Fruit fly (Drosophila melanogaster) whole organism, embryonic: ENCODE data around the gene Capr.

Experiments
- Atf-2 ChIP-seq: fragments of 200-800 bp; sonication (Bioruptor generic); optimal IDR thresholded peaks from 2 replicates; lab custom pipeline; 2016; ENCODE audit warnings: missing biosample characterization, missing genetic modification characterization
- Bdp1 ChIP-seq: fragments of 200-800 bp; sonication (Bioruptor generic); optimal IDR thresholded peaks from 3 replicates; lab custom pipeline; 2016; ENCODE audit warnings: missing biosample characterization, missing genetic modification characterization
- CG12155 ChIP-seq: fragments of 200-800 bp; sonication (Bioruptor generic); optimal IDR thresholded peaks from 3 replicates; lab custom pipeline; 2016; ENCODE audit warnings: missing biosample characterization, missing genetic modification characterization
- CG13775 ChIP-seq: fragments of 200-800 bp; sonication (Bioruptor generic); optimal IDR thresholded peaks from 3 replicates; lab custom pipeline; 2017; ENCODE audit warnings: missing biosample characterization, mild to moderate bottlenecking, missing genetic modification characterization
- CG15601 ChIP-seq: fragments of 200-800 bp; sonication (Bioruptor generic); optimal IDR thresholded peaks from 3 replicates; lab custom pipeline; 2019; ENCODE audit warnings: missing biosample characterization, mild to moderate bottlenecking, missing genetic modification characterization, moderate library complexity
- CG1603 ChIP-seq: fragments of 200-800 bp; sonication (Bioruptor generic); optimal IDR thresholded peaks from 2 replicates; lab custom pipeline; 2019; ENCODE audit warnings: missing biosample characterization, mild to moderate bottlenecking, missing genetic modification characterization, moderate library complexity
- CG16813 ChIP-seq: fragments of 200-800 bp; sonication (Bioruptor generic); IDR thresholded peaks from 3 replicates; pipeline ENCODE4 v1.3.6; 2022; ENCODE audit warnings: missing biosample characterization, missing genetic modification characterization; ENCODE audit not compliant: partially characterized antibody
- CG2116 ChIP-seq: fragments of 200-800 bp; sonication (Bioruptor generic); optimal IDR thresholded peaks from 3 replicates; lab custom pipeline; 2018; ENCODE audit warnings: missing biosample characterization, mild to moderate bottlenecking, missing genetic modification characterization
- CG3995 ChIP-seq: fragments of 200-800 bp; sonication (Bioruptor generic); optimal IDR thresholded peaks from 3 replicates; lab custom pipeline; 2016; ENCODE audit warnings: missing biosample characterization, missing genetic modification characterization
- CG4282 ChIP-seq: fragments of 200-800 bp; sonication (Bioruptor generic); optimal IDR thresholded peaks from 2 replicates; lab custom pipeline; 2016; ENCODE audit warnings: missing biosample characterization, missing genetic modification characterization
- CG43689 ChIP-seq: fragments of 200-800 bp; sonication (Bioruptor generic); IDR thresholded peaks from 2 replicates; pipeline ENCODE4 v1.3.6; 2022; ENCODE audit warnings: missing biosample characterization, missing genetic modification characterization
- CG6272 ChIP-seq: fragments of 200-800 bp; sonication (Bioruptor generic); IDR thresholded peaks from 2 replicates; pipeline ENCODE4 v1.3.6; 2022; ENCODE audit warnings: missing biosample characterization, missing genetic modification characterization
- CG6765 ChIP-seq: fragments of 200-800 bp; sonication (Bioruptor generic); optimal IDR thresholded peaks from 3 replicates; lab custom pipeline; 2017; ENCODE audit warnings: missing biosample characterization, mild to moderate bottlenecking, missing genetic modification characterization
- CG7271 ChIP-seq: fragments of 200-800 bp; sonication (Bioruptor generic); optimal IDR thresholded peaks from 2 replicates; lab custom pipeline; 2018; ENCODE audit warnings: missing biosample characterization, mild to moderate bottlenecking, missing genetic modification characterization, moderate library complexity
- CG7372 ChIP-seq: fragments of 200-800 bp; sonication (Bioruptor generic); IDR thresholded peaks from 2 replicates; pipeline ENCODE4 v1.3.6; 2022; ENCODE audit warnings: missing biosample characterization, missing genetic modification characterization
- CG7786 ChIP-seq: fragments of 200-800 bp; sonication (Bioruptor generic); optimal IDR thresholded peaks from 2 replicates; lab custom pipeline; 2016; ENCODE audit warnings: missing biosample characterization, missing genetic modification characterization
- CG8359 ChIP-seq: fragments of 200-800 bp; sonication (Bioruptor generic); optimal IDR thresholded peaks from 2 replicates; lab custom pipeline; 2017; ENCODE audit warnings: missing biosample characterization, mild to moderate bottlenecking, missing genetic modification characterization, borderline replicate concordance
- CG8388 ChIP-seq: fragments of 200-800 bp; sonication (Bioruptor generic); optimal IDR thresholded peaks from 2 replicates; lab custom pipeline; 2019; ENCODE audit warnings: missing biosample characterization, mild to moderate bottlenecking, missing genetic modification characterization, moderate library complexity
- CG8924 ChIP-seq: fragments of 200-800 bp; optimal IDR thresholded peaks from 3 replicates; lab custom pipeline; 2019; ENCODE audit warnings: missing biosample characterization, mild to moderate bottlenecking, missing genetic modification characterization, moderate library complexity
- Dbx ChIP-seq: fragments of 200-800 bp; sonication (Bioruptor generic); IDR thresholded peaks from 3 replicates; pipeline ENCODE4 v1.3.6; 2022; ENCODE audit warnings: missing biosample characterization, missing genetic modification characterization
- E2f2 ChIP-seq: fragments of 200-800 bp; sonication (Bioruptor generic); IDR thresholded peaks from 2 replicates; pipeline ENCODE4 v1.3.6; 2022; ENCODE audit warnings: missing biosample characterization, missing genetic modification characterization
- Elba2 ChIP-seq: fragments of 200-800 bp; sonication (Bioruptor generic); optimal IDR thresholded peaks from 3 replicates; lab custom pipeline; 2016; ENCODE audit warnings: missing biosample characterization, missing genetic modification characterization
- H15 ChIP-seq: fragments of 200-800 bp; sonication (Bioruptor generic); IDR thresholded peaks from 3 replicates; pipeline ENCODE4 v1.3.6; 2022; ENCODE audit warnings: missing biosample characterization, missing genetic modification characterization
- HLHmδ ChIP-seq: fragments of 200-800 bp; sonication (Bioruptor generic); optimal IDR thresholded peaks from 2 replicates; lab custom pipeline; 2018; ENCODE audit warnings: missing biosample characterization, mild to moderate bottlenecking, missing genetic modification characterization, moderate library complexity
- Hmx ChIP-seq: fragments of 200-800 bp; sonication (Bioruptor generic); optimal IDR thresholded peaks from 2 replicates; lab custom pipeline; 2016; ENCODE audit warnings: missing biosample characterization, missing genetic modification characterization
- Med ChIP-seq: fragments of 200-800 bp; sonication (Bioruptor generic); peaks from one replicate; lab custom pipeline; 2016; ENCODE audit warnings: missing biosample characterization, missing genetic modification characterization, mild to moderate bottlenecking, inconsistent platforms, moderate library complexity
- Nf-YC ChIP-seq: fragments of 200-800 bp; optimal IDR thresholded peaks from 3 replicates; lab custom pipeline; 2019; ENCODE audit warnings: missing biosample characterization, mild to moderate bottlenecking, missing genetic modification characterization, moderate library complexity
- Ravus ChIP-seq: fragments of 200-800 bp; sonication (Bioruptor generic); IDR thresholded peaks from 2 replicates; pipeline ENCODE4 v1.3.6; 2022; ENCODE audit warnings: missing biosample characterization, missing genetic modification characterization
- Rfx ChIP-seq: fragments of 200-800 bp; sonication (Bioruptor generic); IDR thresholded peaks from 2 replicates; pipeline ENCODE4 v1.3.6; 2022; ENCODE audit warnings: missing biosample characterization, missing genetic modification characterization
- Trl ChIP-seq, 3 experiments: fragments of >200 bp in 2 of 3; fragments of 200-800 bp in 1 of 3; sonication (Bioruptor generic) in 1 of 3; optimal IDR thresholded peaks; 2 replicates in 1 of 3; 3 replicates in 2 of 3; lab custom pipeline; 2016 to 2017; ENCODE audit warnings: missing biosample characterization in 1 of 3, missing genetic modification characterization in 1 of 3
- ab ChIP-seq: fragments of 200-800 bp; sonication (Bioruptor generic); optimal IDR thresholded peaks from 2 replicates; lab custom pipeline; 2016; ENCODE audit warnings: missing biosample characterization, missing genetic modification characterization
- ara ChIP-seq: fragments of 200-800 bp; sonication (Bioruptor generic); IDR thresholded peaks from 2 replicates; pipeline ENCODE4 v1.3.6; 2022; ENCODE audit warnings: missing biosample characterization, missing genetic modification characterization
- bowl ChIP-seq: fragments of 200-800 bp; sonication (Bioruptor generic); IDR thresholded peaks from 2 replicates; pipeline ENCODE4 v1.3.6; 2022; ENCODE audit warnings: missing biosample characterization, missing genetic modification characterization
- cad ChIP-seq: fragments of >200 bp; optimal IDR thresholded peaks from 2 replicates; lab custom pipeline; 2017; ENCODE audit warnings: missing biosample characterization, missing genetic modification characterization
- caup ChIP-seq: fragments of 200-800 bp; sonication (Bioruptor generic); optimal IDR thresholded peaks from 3 replicates; lab custom pipeline; 2017; ENCODE audit warnings: missing biosample characterization, mild to moderate bottlenecking, missing genetic modification characterization, moderate library complexity; ENCODE audit not compliant: severe bottlenecking
- chm ChIP-seq: fragments of 200-800 bp; sonication (Bioruptor generic); IDR thresholded peaks from 2 replicates; pipeline ENCODE4 v1.3.6; 2022; ENCODE audit warnings: missing biosample characterization, missing genetic modification characterization
- dimm ChIP-seq: fragments of 200-800 bp; sonication (Bioruptor generic); IDR thresholded peaks from 2 replicates; pipeline ENCODE4 v1.3.6; 2022; ENCODE audit warnings: missing biosample characterization, missing genetic modification characterization
- emc ChIP-seq: fragments of 200-800 bp; sonication (Bioruptor generic); optimal IDR thresholded peaks from 2 replicates; lab custom pipeline; 2016; ENCODE audit warnings: missing biosample characterization, missing genetic modification characterization
- ems ChIP-seq: fragments of 200-800 bp; sonication (Bioruptor generic); optimal IDR thresholded peaks from 3 replicates; lab custom pipeline; 2016; ENCODE audit warnings: missing biosample characterization, missing genetic modification characterization
- eve ChIP-seq, 2 experiments: fragments of >200 bp; optimal IDR thresholded peaks; 2 replicates each; lab custom pipeline; 2017; ENCODE audit warnings: missing biosample characterization in 2 of 2, missing genetic modification characterization in 2 of 2
- h ChIP-seq: fragments of >200 bp; optimal IDR thresholded peaks from 2 replicates; lab custom pipeline; 2017
- her ChIP-seq: fragments of 200-800 bp; sonication (Bioruptor generic); optimal IDR thresholded peaks from 2 replicates; lab custom pipeline; 2016; ENCODE audit warnings: missing biosample characterization, missing genetic modification characterization
- lmd ChIP-seq: fragments of 200-800 bp; sonication (Bioruptor generic); IDR thresholded peaks from 2 replicates; pipeline ENCODE4 v1.3.6; 2022; ENCODE audit warnings: missing biosample characterization, missing genetic modification characterization
- nau ChIP-seq: fragments of 200-800 bp; sonication (Bioruptor generic); optimal IDR thresholded peaks from 3 replicates; lab custom pipeline; 2017; ENCODE audit warnings: missing biosample characterization, mild to moderate bottlenecking, missing genetic modification characterization, missing genetic modification reagents
- pfk ChIP-seq: fragments of 200-800 bp; sonication (Bioruptor generic); optimal IDR thresholded peaks from 2 replicates; lab custom pipeline; 2018; ENCODE audit warnings: missing biosample characterization, mild to moderate bottlenecking, missing genetic modification characterization, moderate library complexity
- sens-2 ChIP-seq: fragments of 200-800 bp; sonication (Bioruptor generic); IDR thresholded peaks from 2 replicates; pipeline ENCODE4 v1.3.6; 2022; ENCODE audit warnings: missing biosample characterization, missing genetic modification characterization
- stc ChIP-seq: fragments of 200-800 bp; sonication (Bioruptor generic); IDR thresholded peaks from 2 replicates; pipeline ENCODE4 v1.3.6; 2022; ENCODE audit warnings: missing biosample characterization, missing genetic modification characterization
- tgo ChIP-seq: fragments of 200-800 bp; sonication (Bioruptor generic); IDR thresholded peaks from 3 replicates; pipeline ENCODE4 v1.3.6; 2022; ENCODE audit warnings: missing biosample characterization, missing genetic modification characterization
- tll ChIP-seq, 2 experiments: fragments of 200-800 bp in 1 of 2; fragments of >200 bp in 1 of 2; sonication (Bioruptor generic) in 1 of 2; optimal IDR thresholded peaks; 2 replicates each; lab custom pipeline; 2017 to 2019; ENCODE audit warnings: missing biosample characterization in 2 of 2, missing genetic modification characterization in 2 of 2, mild to moderate bottlenecking in 1 of 2, moderate library complexity in 1 of 2
- usp ChIP-seq: fragments of >200 bp; optimal IDR thresholded peaks from 2 replicates; lab custom pipeline; 2017; ENCODE audit warnings: missing biosample characterization, missing genetic modification characterization
- wdn ChIP-seq: fragments of 200-800 bp; sonication (Bioruptor generic); IDR thresholded peaks from 2 replicates; pipeline ENCODE4 v1.3.6; 2022; ENCODE audit warnings: missing biosample characterization, missing genetic modification characterization
- zfh1 ChIP-seq: fragments of 200-800 bp; sonication (Bioruptor generic); IDR thresholded peaks from 3 replicates; pipeline ENCODE4 v1.3.6; 2022; ENCODE audit warnings: missing biosample characterization, missing genetic modification characterization

Capr gene

DNA sequence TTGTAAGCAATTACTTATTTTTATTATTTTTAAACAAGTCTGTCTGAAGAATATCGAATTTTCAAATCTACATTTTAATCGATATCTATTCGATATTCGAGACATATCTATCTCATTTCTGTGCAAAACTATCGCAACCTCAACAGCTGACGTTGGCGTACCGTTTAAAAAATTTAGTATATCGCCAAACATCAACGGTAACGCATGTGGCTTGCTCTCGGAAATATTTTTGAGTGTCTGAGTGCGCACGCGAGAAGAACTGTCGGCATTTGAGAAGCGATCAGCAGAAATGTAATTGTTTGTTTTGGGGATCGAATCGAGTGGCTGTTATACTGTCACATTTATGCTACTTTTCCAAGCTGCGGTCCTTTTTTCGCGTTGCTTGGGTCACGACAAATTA lies 47.3 kb downstream of the Capr start, which contains the start of gene MYPT-75D (continued):
- TF ChIP-seq chm (peak; percentile 83), pfk (GFP tag; lab: Kevin White, UChicago) (no peak), her (peak; percentile 64), eve (GFP tag; optimal IDR thresholded peaks at IDR 0.05; lab: Kevin White, UChicago) (no peak), CG1603 (tag; lab: Kevin White, UChicago) (peak; percentile 78), CG13775 (GFP tag; lab: Kevin White, UChicago) (no peak), CG7786 (no peak), H15 (GFP tag; lab: Robert Waterston, UW) (no peak), CG16813 (GFP tag; lab: Robert Waterston, UW) (peak; percentile 90), CG8924 (tag; lab: Kevin White, UChicago) (peak; percentile 56), CG2116 (GFP tag; lab: Kevin White, UChicago) (peak; percentile 91), HLHmδ (GFP tag; lab: Kevin White, UChicago) (peak; percentile 68), usp (GFP tag; lab: Kevin White, UChicago) (no peak), CG3995 (GFP tag; lab: Kevin White, UChicago) (no peak), CG8359 (GFP tag; lab: Kevin White, UChicago) (no peak), Trl (optimal IDR thresholded peaks at IDR 0.05; lab: Kevin White, UChicago) (no peak), Trl (GFP tag; optimal IDR thresholded peaks at IDR 0.05; lab: Kevin White, UChicago) (peak; percentile 51), ems (GFP tag; lab: Kevin White, UChicago) (peak; percentile 14), CG8388 (GFP tag; lab: Kevin White, UChicago) (no peak), caup (GFP tag; lab: Kevin White, UChicago) (peak; percentile 23), Nf-YC (tag; lab: Kevin White, UChicago) (peak; percentile 20), CG7372 (GFP tag; lab: Robert Waterston, UW) (no peak), CG7271 (peak; percentile 22), Hmx (GFP tag; lab: Kevin White, UChicago) (no peak), lmd (GFP tag; lab: Robert Waterston, UW) (no peak), CG4282 (GFP tag; lab: Kevin White, UChicago) (peak; percentile 41), nau (GFP tag; lab: Kevin White, UChicago) (no peak), CG12155 (GFP tag; lab: Kevin White, UChicago) (no peak), emc (GFP tag; lab: Kevin White, UChicago) (no peak), CG6272 (GFP tag; lab: Robert Waterston, UW) (no peak), CG15601 (tag; lab: Kevin White, UChicago) (peak; percentile 30), h (lab: Kevin White, UChicago) (no peak), Med (GFP tag; lab: Kevin White, UChicago) (peak; percentile 93), ab (GFP tag; lab: Kevin White, UChicago) (no peak), stc (GFP tag; lab: Robert Waterston, UW) (no peak), Elba2 (GFP tag; lab: Kevin White, UChicago) (no peak), wdn (no peak), tll (GFP tag; optimal IDR thresholded peaks at IDR 0.05; lab: Kevin White, UChicago) (peak in 1 of 2 experiments; percentile 9), ara (GFP tag; lab: Robert Waterston, UW) (no peak), zfh1 (GFP tag; lab: Robert Waterston, UW) (no peak), Atf-2 (no peak), Dbx (GFP tag; lab: Robert Waterston, UW) (peak; percentile 52; the same call in 2 of the 3 replicates), CG43689 (no peak), cad (no peak), Bdp1 (GFP tag; lab: Kevin White, UChicago) (no peak), tgo (GFP tag; lab: Robert Waterston, UW) (no peak), sens-2 (GFP tag; lab: Robert Waterston, UW) (no peak; the same call in 1 of the 2 replicates), E2f2 (peak; percentile 89), CG6765 (GFP tag; lab: Kevin White, UChicago) (no peak), Ravus (GFP tag; lab: Robert Waterston, UW) (no peak), dimm (no peak), bowl (GFP tag; lab: Robert Waterston, UW) (no peak), Rfx (GFP tag; lab: Robert Waterston, UW) (peak; percentile 38; the same call in 1 of the 2 replicates)
